Fruit fly (Drosophila melanogaster) whole organism, embryonic: ENCODE data around the gene H.
A peak's percentile ranks its signal among the peaks of the same experiment; 100 is the strongest.

Source experiments
- Bdp1 ChIP-seq: fragments of 200-800 bp; sonication (Bioruptor generic); optimal IDR thresholded peaks from 3 replicates; lab custom pipeline; 2016; ENCODE audit warnings: missing biosample characterization, missing genetic modification characterization
- CG10147 ChIP-seq: fragments of 200-800 bp; sonication (Bioruptor generic); optimal IDR thresholded peaks from 2 replicates; lab custom pipeline; 2019; ENCODE audit warnings: missing biosample characterization, mild to moderate bottlenecking, missing genetic modification characterization, moderate library complexity
- CG10959 ChIP-seq: fragments of 200-800 bp; sonication (Bioruptor generic); IDR thresholded peaks from 2 replicates; pipeline ENCODE4 v1.3.6; 2022; ENCODE audit warnings: missing biosample characterization, missing genetic modification characterization
- CG12236 ChIP-seq: fragments of 200-800 bp; sonication (Bioruptor generic); optimal IDR thresholded peaks from 2 replicates; lab custom pipeline; 2016; ENCODE audit warnings: missing biosample characterization, missing genetic modification characterization
- CG12942 ChIP-seq: fragments of 200-800 bp; sonication (Bioruptor generic); optimal IDR thresholded peaks from 3 replicates; lab custom pipeline; 2016; ENCODE audit warnings: missing biosample characterization, missing genetic modification characterization
- CG13894 ChIP-seq: fragments of 200-800 bp; sonication (Bioruptor generic); optimal IDR thresholded peaks from 3 replicates; lab custom pipeline; 2018; ENCODE audit warnings: missing biosample characterization, mild to moderate bottlenecking, missing genetic modification characterization, moderate library complexity
- CG14050 ChIP-seq: fragments of 200-800 bp; sonication (Bioruptor generic); IDR thresholded peaks from 3 replicates; pipeline ENCODE4 v1.3.6; 2022; ENCODE audit warnings: missing biosample characterization, missing genetic modification characterization
- CG14860 ChIP-seq: fragments of 200-800 bp; sonication (Bioruptor generic); IDR thresholded peaks from 3 replicates; pipeline ENCODE4 v1.3.6; 2022; ENCODE audit warnings: missing biosample characterization, missing genetic modification characterization; ENCODE audit not compliant: partially characterized antibody
- CG14965 ChIP-seq: fragments of 200-800 bp; sonication (Bioruptor generic); optimal IDR thresholded peaks from 2 replicates; lab custom pipeline; 2016; ENCODE audit warnings: missing biosample characterization, missing genetic modification characterization, borderline replicate concordance
- CG1529 ChIP-seq: fragments of 200-800 bp; sonication (Bioruptor generic); optimal IDR thresholded peaks from 3 replicates; lab custom pipeline; 2018; ENCODE audit warnings: missing biosample characterization, missing genetic modification characterization
- CG15696 ChIP-seq: fragments of 200-800 bp; sonication (Bioruptor generic); optimal IDR thresholded peaks from 2 replicates; lab custom pipeline; 2019; ENCODE audit warnings: missing biosample characterization, mild to moderate bottlenecking, missing genetic modification characterization, moderate library complexity
- CG17328 ChIP-seq: fragments of 200-800 bp; sonication (Bioruptor generic); IDR thresholded peaks from 2 replicates; pipeline ENCODE4 v1.3.6; 2022; ENCODE audit warnings: missing biosample characterization, missing genetic modification characterization
- CG17361 ChIP-seq: fragments of 200-800 bp; sonication (Bioruptor generic); IDR thresholded peaks from 3 replicates; pipeline ENCODE4 v1.3.6; 2022; ENCODE audit warnings: missing biosample characterization, missing genetic modification characterization
- CG17612 ChIP-seq: fragments of 200-800 bp; sonication (Bioruptor generic); IDR thresholded peaks from 2 replicates; pipeline ENCODE4 v1.3.6; 2022; ENCODE audit warnings: missing biosample characterization, missing genetic modification characterization
- CG17829 ChIP-seq: fragments of 200-800 bp; optimal IDR thresholded peaks from 2 replicates; lab custom pipeline; 2019; ENCODE audit warnings: missing biosample characterization, mild to moderate bottlenecking, missing genetic modification characterization, moderate library complexity
- CG1832 ChIP-seq: fragments of 200-800 bp; sonication (Bioruptor generic); optimal IDR thresholded peaks from 2 replicates; lab custom pipeline; 2017; ENCODE audit warnings: missing biosample characterization, mild to moderate bottlenecking, missing genetic modification characterization, inconsistent platforms
- CG30431 ChIP-seq: fragments of 200-800 bp; sonication (Bioruptor generic); optimal IDR thresholded peaks from 2 replicates; lab custom pipeline; 2017; ENCODE audit warnings: missing biosample characterization, missing genetic modification characterization
- CG32767 ChIP-seq: fragments of 200-800 bp; sonication (Bioruptor generic); IDR thresholded peaks from 2 replicates; pipeline ENCODE4 v1.3.6; 2022; ENCODE audit warnings: missing biosample characterization, missing genetic modification characterization
- CG6791 ChIP-seq: fragments of 200-800 bp; sonication (Bioruptor generic); IDR thresholded peaks from 3 replicates; pipeline ENCODE4 v1.3.6; 2022; ENCODE audit warnings: missing biosample characterization, missing genetic modification characterization; ENCODE audit not compliant: partially characterized antibody
- CG7271 ChIP-seq: fragments of 200-800 bp; sonication (Bioruptor generic); optimal IDR thresholded peaks from 2 replicates; lab custom pipeline; 2018; ENCODE audit warnings: missing biosample characterization, mild to moderate bottlenecking, missing genetic modification characterization, moderate library complexity
- CG7839 ChIP-seq: fragments of 200-800 bp; sonication (Bioruptor generic); optimal IDR thresholded peaks from 3 replicates; lab custom pipeline; 2018; ENCODE audit warnings: missing biosample characterization, mild to moderate bottlenecking, missing genetic modification characterization, moderate library complexity
- CG7987 ChIP-seq: fragments of 200-800 bp; sonication (Bioruptor generic); optimal IDR thresholded peaks from 2 replicates; lab custom pipeline; 2018; ENCODE audit warnings: missing biosample characterization, mild to moderate bottlenecking, missing genetic modification characterization, moderate library complexity
- CG8924 ChIP-seq: fragments of 200-800 bp; optimal IDR thresholded peaks from 3 replicates; lab custom pipeline; 2019; ENCODE audit warnings: missing biosample characterization, mild to moderate bottlenecking, missing genetic modification characterization, moderate library complexity
- CG9932 ChIP-seq: fragments of 200-800 bp; sonication (Bioruptor generic); IDR thresholded peaks from 2 replicates; pipeline ENCODE4 v1.3.6; 2022; ENCODE audit warnings: missing biosample characterization, missing genetic modification characterization
- E2f1 ChIP-seq: fragments of 200-800 bp; sonication (Bioruptor generic); IDR thresholded peaks from 2 replicates; pipeline ENCODE4 v1.3.6; 2022; ENCODE audit warnings: missing biosample characterization, missing genetic modification characterization
- H15 ChIP-seq: fragments of 200-800 bp; sonication (Bioruptor generic); IDR thresholded peaks from 3 replicates; pipeline ENCODE4 v1.3.6; 2022; ENCODE audit warnings: missing biosample characterization, missing genetic modification characterization
- Hand ChIP-seq: fragments of 200-800 bp; sonication (Bioruptor generic); optimal IDR thresholded peaks from 2 replicates; lab custom pipeline; 2017; ENCODE audit warnings: mild to moderate bottlenecking, missing biosample characterization, missing genetic modification reagents, missing genetic modification characterization
- Hey ChIP-seq: fragments of 200-800 bp; sonication (Bioruptor generic); optimal IDR thresholded peaks from 3 replicates; lab custom pipeline; 2018; ENCODE audit warnings: missing biosample characterization, mild to moderate bottlenecking, missing genetic modification characterization
- Hr39 ChIP-seq: fragments of >200 bp; optimal IDR thresholded peaks from 2 replicates; lab custom pipeline; 2017
- Jarid2 ChIP-seq: fragments of 200-800 bp; sonication (Bioruptor generic); optimal IDR thresholded peaks from 3 replicates; lab custom pipeline; 2017; ENCODE audit warnings: mild to moderate bottlenecking, missing biosample characterization, missing genetic modification reagents, missing genetic modification characterization
- Lpt ChIP-seq: fragments of >200 bp; optimal IDR thresholded peaks from 2 replicates; lab custom pipeline; 2018; ENCODE audit warnings: missing biosample characterization, missing genetic modification characterization
- Med ChIP-seq: fragments of 200-800 bp; sonication (Bioruptor generic); peaks from one replicate; lab custom pipeline; 2016; ENCODE audit warnings: missing biosample characterization, missing genetic modification characterization, mild to moderate bottlenecking, inconsistent platforms, moderate library complexity
- Six4 ChIP-seq: fragments of 200-800 bp; sonication (Bioruptor generic); optimal IDR thresholded peaks from 2 replicates; lab custom pipeline; 2016; ENCODE audit warnings: missing biosample characterization, missing genetic modification characterization
- ase ChIP-seq: fragments of 200-800 bp; sonication (Bioruptor generic); IDR thresholded peaks from 3 replicates; pipeline ENCODE4 v1.3.6; 2022; ENCODE audit warnings: missing biosample characterization, missing genetic modification characterization
- ash1 ChIP-seq: fragments of 200-800 bp; sonication (Bioruptor generic); optimal IDR thresholded peaks from 2 replicates; lab custom pipeline; 2018; ENCODE audit warnings: missing biosample characterization, mild to moderate bottlenecking, missing genetic modification characterization
- croc ChIP-seq: fragments of 200-800 bp; sonication (Bioruptor generic); conservative IDR thresholded peaks from 3 replicates; pipeline ENCODE4 v1.3.6; 2022; ENCODE audit warnings: missing biosample characterization, missing genetic modification characterization
- crp ChIP-seq, 2 experiments: fragments of 200-800 bp; sonication (Bioruptor generic); optimal IDR thresholded peaks; 2 replicates in 1 of 2; 3 replicates in 1 of 2; lab custom pipeline; 2017; ENCODE audit warnings: missing biosample characterization in 2 of 2, missing genetic modification characterization in 2 of 2, mild to moderate bottlenecking in 1 of 2, moderate library complexity in 1 of 2
- ems ChIP-seq: fragments of 200-800 bp; sonication (Bioruptor generic); optimal IDR thresholded peaks from 3 replicates; lab custom pipeline; 2016; ENCODE audit warnings: missing biosample characterization, missing genetic modification characterization
- esg ChIP-seq: fragments of 200-800 bp; sonication (Bioruptor generic); conservative IDR thresholded peaks from 2 replicates; pipeline ENCODE4 v1.3.6; 2022; ENCODE audit warnings: missing biosample characterization, missing genetic modification characterization
- klu ChIP-seq: fragments of 200-800 bp; sonication (Bioruptor generic); IDR thresholded peaks from 2 replicates; pipeline ENCODE4 v1.3.6; 2022; ENCODE audit warnings: missing biosample characterization, missing genetic modification characterization
- lov ChIP-seq, 2 experiments: fragments of 200-800 bp in 1 of 2; fragments of >200 bp in 1 of 2; sonication (Bioruptor generic) in 1 of 2; IDR thresholded peaks in 1 of 2; optimal IDR thresholded peaks in 1 of 2; 2 replicates in 1 of 2; 3 replicates in 1 of 2; pipeline versions ENCODE4 v1.3.6 to Lab custom; 2017 to 2022; ENCODE audit warnings: missing biosample characterization in 1 of 2, missing genetic modification characterization in 1 of 2
- nmo ChIP-seq: fragments of 200-800 bp; sonication (Bioruptor generic); optimal IDR thresholded peaks from 2 replicates; lab custom pipeline; 2018; ENCODE audit warnings: missing biosample characterization, mild to moderate bottlenecking, missing genetic modification characterization, moderate library complexity
- odd ChIP-seq: fragments of 200-800 bp; sonication (Bioruptor generic); optimal IDR thresholded peaks from 2 replicates; lab custom pipeline; 2017; ENCODE audit warnings: missing biosample characterization, mild to moderate bottlenecking, missing genetic modification characterization
- scrt ChIP-seq: fragments of 200-800 bp; sonication (Bioruptor generic); optimal IDR thresholded peaks from 2 replicates; lab custom pipeline; 2018; ENCODE audit warnings: missing biosample characterization, mild to moderate bottlenecking, missing genetic modification characterization, moderate library complexity
- slou ChIP-seq: fragments of 200-800 bp; sonication (Bioruptor generic); optimal IDR thresholded peaks from 3 replicates; lab custom pipeline; 2016; ENCODE audit warnings: missing biosample characterization, missing genetic modification characterization
- slp2 ChIP-seq: fragments of 200-800 bp; sonication (Bioruptor generic); optimal IDR thresholded peaks from 2 replicates; lab custom pipeline; 2016; ENCODE audit warnings: missing biosample characterization, missing genetic modification characterization
- wek ChIP-seq: fragments of 200-800 bp; sonication (Bioruptor generic); optimal IDR thresholded peaks from 3 replicates; lab custom pipeline; 2018; ENCODE audit warnings: missing biosample characterization, mild to moderate bottlenecking, missing genetic modification characterization, moderate library complexity

H gene

dm6 chr3R:20594194-20595144 lies 27.3 kb upstream of the H start (continued):
- TF ChIP-seq CG7839 (tag; lab: Kevin White, UChicago) (peak; percentile 96), ase (GFP tag; lab: Robert Waterston, UW) (peak; percentile 58; the same call in 2 of the 3 replicates), CG1529 (peak; percentile 71), Lpt (GFP tag; lab: Kevin White, UChicago) (no peak), Hey (no peak), CG17829 (peak; percentile 97), ems (GFP tag; lab: Kevin White, UChicago) (no peak), Jarid2 (peak; percentile 67), CG14965 (no peak), odd (GFP tag; lab: Kevin White, UChicago) (peak; percentile 85), CG32767 (GFP tag; lab: Robert Waterston, UW) (peak; percentile 81), CG10147 (GFP tag; lab: Kevin White, UChicago) (peak; percentile 89), CG10959 (GFP tag; lab: Robert Waterston, UW) (peak; percentile 64; the same call in 1 of the 2 replicates), croc (peak; percentile 92), CG12942 (GFP tag; lab: Kevin White, UChicago) (peak; percentile 62), CG17612 (peak; percentile 27; the same call in 1 of the 2 replicates), E2f1 (GFP tag; lab: Robert Waterston, UW) (peak; percentile 83), CG14860 (GFP tag; lab: Robert Waterston, UW) (no peak), CG13894 (tag; lab: Kevin White, UChicago) (no peak), CG7271 (peak; percentile 88), Hr39 (no peak), crp (GFP tag; optimal IDR thresholded peaks at IDR 0.05; lab: Kevin White, UChicago) (peak in 1 of 2 experiments; percentile 35), CG7987 (peak; percentile 34), wek (GFP tag; lab: Kevin White, UChicago) (no peak), Med (GFP tag; lab: Kevin White, UChicago) (peak; percentile 63), klu (GFP tag; lab: Robert Waterston, UW) (peak; percentile 53), CG14050 (GFP tag; lab: Robert Waterston, UW) (peak; percentile 55), slp2 (no peak), nmo (peak; percentile 98), CG17361 (GFP tag; lab: Robert Waterston, UW) (peak; percentile 98), CG12236 (GFP tag; lab: Kevin White, UChicago) (no peak), ash1 (GFP tag; lab: Kevin White, UChicago) (no peak), slou (GFP tag; lab: Kevin White, UChicago) (peak; percentile 67), lov (optimal IDR thresholded peaks at IDR 0.05; lab: Kevin White, UChicago) (no peak), lov (GFP tag; IDR thresholded peaks at IDR 0.05; lab: Robert Waterston, UW) (0 out of 3 replicates have a peak, but pooled peaks have one; percentile 15), CG1832 (GFP tag; lab: Kevin White, UChicago) (peak; percentile 59), Bdp1 (GFP tag; lab: Kevin White, UChicago) (no peak), CG17328 (peak; percentile 82), CG15696 (tag; lab: Kevin White, UChicago) (peak; percentile 96), esg (GFP tag; lab: Robert Waterston, UW) (peak; percentile 66), Hand (GFP tag; lab: Kevin White, UChicago) (peak; percentile 47), CG8924 (peak; percentile 94), CG30431 (GFP tag; lab: Kevin White, UChicago) (peak; percentile 68), Six4 (GFP tag; lab: Kevin White, UChicago) (peak; percentile 91), CG9932 (GFP tag; lab: Robert Waterston, UW) (no peak), CG6791 (GFP tag; lab: Robert Waterston, UW) (no peak), scrt (peak; percentile 75), H15 (peak; percentile 77; the same call in 2 of the 3 replicates)
